Worm (Caenorhabditis elegans): ENCODE results near the gene elo-3.

- TF ChIP-seq zag-1 (tag; optimal IDR thresholded peaks at IDR 0.05) (no peak), nhr-77 (tag; optimal IDR thresholded peaks at IDR 0.05) (no peak), nhr-237 (tag; optimal IDR thresholded peaks at IDR 0.05) (no peak), lin-39 (tag; optimal IDR thresholded peaks at IDR 0.05) (no peak)
Observed at ce11 chrIV:7234623-7235022, 2.9 kb upstream of the elo-3 start.
